Fruit fly (Drosophila melanogaster): ENCODE measurements around the gene MTA1-like.

Gene MTA1-like

DNA sequence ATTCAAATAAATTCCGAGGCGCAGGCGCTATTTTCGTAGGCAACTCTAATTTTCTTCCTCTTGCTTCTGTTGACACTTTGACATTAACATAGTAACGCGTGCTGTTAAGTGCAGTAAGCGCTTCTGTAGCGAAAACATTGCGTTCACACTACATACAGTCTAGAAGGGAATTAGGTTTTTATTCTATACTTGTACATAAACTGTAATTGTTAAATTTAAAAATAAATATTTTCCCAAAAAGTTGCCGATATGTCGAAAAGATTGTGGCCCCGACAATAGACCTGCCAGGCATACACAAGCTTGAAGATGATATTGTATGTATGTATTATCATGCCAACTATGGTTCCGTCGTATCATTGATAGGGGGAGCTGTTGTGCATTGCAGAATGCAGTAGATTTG, 42.1 kb downstream of the MTA1-like start, which contains the start of gene asl (continued):
- TF ChIP-seq CG14014 (GFP tag; IDR thresholded peaks at IDR 0.05), result peak; percentile 57; the same call in 1 of the 2 replicates
- peak; percentile 49; the same call in 1 of the 2 replicates for TF ChIP-seq CG7372 (GFP tag; IDR thresholded peaks at IDR 0.05)
- TF ChIP-seq Sin3A (optimal IDR thresholded peaks at IDR 0.05), result peak; percentile 74
- TF ChIP-seq CG15514 (GFP tag; optimal IDR thresholded peaks at IDR 0.05), result peak; percentile 71
- peak; percentile 31; the same call in 1 of the 2 replicates for TF ChIP-seq Dref (GFP tag; IDR thresholded peaks at IDR 0.05)
- TF ChIP-seq Drgx (GFP tag; IDR thresholded peaks at IDR 0.05), result peak; percentile 34; the same call in 1 of the 2 replicates
- peak; percentile 25 for TF ChIP-seq corto (GFP tag; optimal IDR thresholded peaks at IDR 0.05)
- peak; percentile 32 for TF ChIP-seq Bdp1 (GFP tag; optimal IDR thresholded peaks at IDR 0.05)
- TF ChIP-seq CG6765 (GFP tag; optimal IDR thresholded peaks at IDR 0.05), result peak; percentile 5
- peak; percentile 61 for TF ChIP-seq CG18262 (tag; optimal IDR thresholded peaks at IDR 0.05)
- TF ChIP-seq cas (GFP tag; IDR thresholded peaks at IDR 0.05), result no peak
- peak; percentile 36 for TF ChIP-seq Asciz (GFP tag; optimal IDR thresholded peaks at IDR 0.05)
- peak; percentile 41 for TF ChIP-seq cg (GFP tag; optimal IDR thresholded peaks at IDR 0.05)
- TF ChIP-seq CG8281 (tag; optimal IDR thresholded peaks at IDR 0.05), result no peak
- peak; percentile 64 for TF ChIP-seq Hsf (GFP tag; optimal IDR thresholded peaks at IDR 0.05)
- no peak for TF ChIP-seq sqz (GFP tag; optimal IDR thresholded peaks at IDR 0.05)
- TF ChIP-seq CG18476 (GFP tag; optimal IDR thresholded peaks at IDR 0.05), result peak; percentile 50
- TF ChIP-seq CG1233 (GFP tag; optimal IDR thresholded peaks at IDR 0.05), result peak; percentile 49
- TF ChIP-seq CG12104 (GFP tag; optimal IDR thresholded peaks at IDR 0.05), result peak; percentile 40
- TF ChIP-seq CG12299 (tag; optimal IDR thresholded peaks at IDR 0.05), result peak; percentile 50
- TF ChIP-seq HLH4C (GFP tag; IDR thresholded peaks at IDR 0.05; ENCODE audit: partially characterized antibody), result no peak
- TF ChIP-seq Blimp-1 (GFP tag; optimal IDR thresholded peaks at IDR 0.05), result no peak
- peak; percentile 58 for TF ChIP-seq CG10979 (tag; optimal IDR thresholded peaks at IDR 0.05)
- peak; percentile 32 for TF ChIP-seq eyg (GFP tag; optimal IDR thresholded peaks at IDR 0.05)
- TF ChIP-seq gcm2 (GFP tag; optimal IDR thresholded peaks at IDR 0.05), result no peak
- peak; percentile 35; the same call in 1 of the 3 replicates for TF ChIP-seq CG11695 (GFP tag; IDR thresholded peaks at IDR 0.05)
- no peak for TF ChIP-seq CG6813 (GFP tag; optimal IDR thresholded peaks at IDR 0.05)
- no peak for TF ChIP-seq Ravus (GFP tag; IDR thresholded peaks at IDR 0.05)
- peak; percentile 19 for TF ChIP-seq CG12219 (GFP tag; optimal IDR thresholded peaks at IDR 0.05)
- TF ChIP-seq ara (GFP tag; IDR thresholded peaks at IDR 0.05), result no peak
- TF ChIP-seq Nf-YB (GFP tag; optimal IDR thresholded peaks at IDR 0.05), result peak; percentile 33
- no peak for TF ChIP-seq slp2 (GFP tag; optimal IDR thresholded peaks at IDR 0.05)
- TF ChIP-seq crc (GFP tag; optimal IDR thresholded peaks at IDR 0.05), result peak; percentile 49
- peak; percentile 39 for TF ChIP-seq CG16815 (GFP tag; optimal IDR thresholded peaks at IDR 0.05)
- TF ChIP-seq esg (GFP tag; conservative IDR thresholded peaks at IDR 0.05), result peak; percentile 40; the same call in 1 of the 2 replicates
- peak; percentile 58 for TF ChIP-seq CHES-1-like (GFP tag; optimal IDR thresholded peaks at IDR 0.05)
- TF ChIP-seq CG17568 (GFP tag; optimal IDR thresholded peaks at IDR 0.05), result no peak
- TF ChIP-seq wek (GFP tag; optimal IDR thresholded peaks at IDR 0.05), result peak; percentile 50
- TF ChIP-seq CG15601 (tag; optimal IDR thresholded peaks at IDR 0.05), result peak; percentile 70
- TF ChIP-seq HLH3B (GFP tag; IDR thresholded peaks at IDR 0.05), result no peak
- TF ChIP-seq CG17361 (GFP tag; IDR thresholded peaks at IDR 0.05), result peak; percentile 83
- TF ChIP-seq Taf1 (GFP tag; IDR thresholded peaks at IDR 0.05), result no peak
- TF ChIP-seq Gug (GFP tag; IDR thresholded peaks at IDR 0.05), result no peak
- peak; percentile 62 for TF ChIP-seq bcd (GFP tag; optimal IDR thresholded peaks at IDR 0.05)
- no peak for TF ChIP-seq mld (GFP tag; IDR thresholded peaks at IDR 0.05; ENCODE audit: partially characterized antibody)
- peak; percentile 19 for TF ChIP-seq CG3065 (GFP tag; optimal IDR thresholded peaks at IDR 0.05)
- TF ChIP-seq CG6272 (GFP tag; IDR thresholded peaks at IDR 0.05), result peak; percentile 47
- TF ChIP-seq CG16779 (GFP tag; IDR thresholded peaks at IDR 0.05), result no peak
- TF ChIP-seq CG31224 (GFP tag; IDR thresholded peaks at IDR 0.05), result peak; percentile 42; the same call in 1 of the 2 replicates
- TF ChIP-seq nerfin-2 (GFP tag; IDR thresholded peaks at IDR 0.05; ENCODE audit: partially characterized antibody), result no peak
- TF ChIP-seq Lim3 (GFP tag; IDR thresholded peaks at IDR 0.05), result no peak
